Worm (Caenorhabditis elegans) whole organism, mixed stage, embryonic: Measurements from ENCODE around the gene T18D3.9.

Source experiments
- M03D4.4 ChIP-seq: sonication (generic microtip); optimal IDR thresholded peaks from 2 replicates; lab custom pipeline; 2017; ENCODE audit warnings: mild to moderate bottlenecking, missing genetic modification characterization, missing compliant biosample characterization
- bed-3 ChIP-seq: fragments of 200-800 bp; sonication (Bioruptor generic); optimal IDR thresholded peaks from 3 replicates; lab custom pipeline; 2018; ENCODE audit warnings: mild to moderate bottlenecking, missing genetic modification characterization, moderate library complexity, missing compliant biosample characterization
- blmp-1 ChIP-seq: fragments of 150-350 bp; optimal IDR thresholded peaks from 2 replicates; lab custom pipeline; 2014; ENCODE audit warnings: missing biosample characterization, missing genetic modification characterization
- ceh-39 ChIP-seq: fragments of 150-350 bp; optimal IDR thresholded peaks from 2 replicates; lab custom pipeline; 2014; ENCODE audit warnings: missing biosample characterization, missing genetic modification characterization
- ceh-43 ChIP-seq: fragments of 200-800 bp; sonication (Bioruptor generic); optimal IDR thresholded peaks from 2 replicates; lab custom pipeline; 2018; ENCODE audit warnings: mild to moderate bottlenecking, missing genetic modification characterization, moderate library complexity, missing compliant biosample characterization
- ceh-83 ChIP-seq: fragments of 200-800 bp; sonication (Bioruptor generic); optimal IDR thresholded peaks from 2 replicates; lab custom pipeline; 2018; ENCODE audit warnings: mild to moderate bottlenecking, missing genetic modification characterization, missing compliant biosample characterization
- ces-1 ChIP-seq: fragments of 150-350 bp; optimal IDR thresholded peaks from 2 replicates; lab custom pipeline; 2014; ENCODE audit warnings: missing biosample characterization, missing genetic modification reagents, missing genetic modification characterization
- cnd-1 ChIP-seq: fragments of 200-800 bp; sonication (Bioruptor generic); optimal IDR thresholded peaks from 2 replicates; lab custom pipeline; 2018; ENCODE audit warnings: mild to moderate bottlenecking, missing genetic modification characterization, missing compliant biosample characterization
- drap-1 ChIP-seq: fragments of 200-800 bp; sonication (Bioruptor generic); optimal IDR thresholded peaks from 3 replicates; lab custom pipeline; 2018; ENCODE audit warnings: mild to moderate bottlenecking, missing genetic modification characterization, missing compliant biosample characterization
- elt-1 ChIP-seq: sonication (generic microtip); optimal IDR thresholded peaks from 2 replicates; lab custom pipeline; 2017; ENCODE audit warnings: missing genetic modification characterization, mild to moderate bottlenecking, missing compliant biosample characterization, antibody characterized with exemption, moderate library complexity, borderline replicate concordance; ENCODE audit not compliant: insufficient read depth
- elt-3 ChIP-seq: fragments of 150-350 bp; optimal IDR thresholded peaks from 2 replicates; lab custom pipeline; 2014; ENCODE audit warnings: missing biosample characterization, missing genetic modification characterization
- flh-1 ChIP-seq: fragments of 200-800 bp; sonication (Bioruptor generic); optimal IDR thresholded peaks from 2 replicates; lab custom pipeline; 2018; ENCODE audit warnings: mild to moderate bottlenecking, missing genetic modification characterization, moderate library complexity, missing compliant biosample characterization
- ham-2 ChIP-seq: fragments of 200-800 bp; sonication (Bioruptor generic); optimal IDR thresholded peaks from 2 replicates; lab custom pipeline; 2018; ENCODE audit warnings: mild to moderate bottlenecking, missing genetic modification characterization, missing compliant biosample characterization
- hlh-1 ChIP-seq: fragments of 150-350 bp; optimal IDR thresholded peaks from 2 replicates; lab custom pipeline; 2014; ENCODE audit warnings: missing biosample characterization, missing genetic modification reagents, missing genetic modification characterization
- lin-13 ChIP-seq: fragments of 150-350 bp; optimal IDR thresholded peaks from 2 replicates; lab custom pipeline; 2014; ENCODE audit warnings: missing biosample characterization, missing genetic modification characterization
- lin-32 ChIP-seq: fragments of 200-800 bp; sonication (Bioruptor generic); optimal IDR thresholded peaks from 2 replicates; lab custom pipeline; 2018; ENCODE audit warnings: mild to moderate bottlenecking, missing genetic modification characterization, missing compliant biosample characterization
- lsy-2 ChIP-seq: fragments of 150-350 bp; optimal IDR thresholded peaks from 2 replicates; lab custom pipeline; 2014; ENCODE audit warnings: missing biosample characterization, missing genetic modification characterization
- mab-5 ChIP-seq: fragments of 150-350 bp; optimal IDR thresholded peaks from 2 replicates; lab custom pipeline; 2014; ENCODE audit warnings: missing biosample characterization, missing genetic modification characterization
- mep-1 ChIP-seq: fragments of 150-350 bp; optimal IDR thresholded peaks from 2 replicates; lab custom pipeline; 2017; ENCODE audit warnings: missing biosample characterization, missing genetic modification reagents, missing genetic modification characterization, inconsistent platforms
- mls-2 ChIP-seq: sonication (generic microtip); optimal IDR thresholded peaks from 2 replicates; lab custom pipeline; 2016; ENCODE audit warnings: mild to moderate bottlenecking, missing genetic modification characterization, moderate library complexity, missing compliant biosample characterization
- nhr-12 ChIP-seq: fragments of 150-350 bp; optimal IDR thresholded peaks from 2 replicates; lab custom pipeline; 2014; ENCODE audit warnings: missing biosample characterization, missing genetic modification characterization
- nhr-2 ChIP-seq: fragments of 150-350 bp; optimal IDR thresholded peaks from 2 replicates; lab custom pipeline; 2014; ENCODE audit warnings: missing biosample characterization, missing genetic modification characterization
- nhr-237 ChIP-seq: fragments of 150-350 bp; optimal IDR thresholded peaks from 2 replicates; lab custom pipeline; 2014; ENCODE audit warnings: missing biosample characterization, missing genetic modification characterization
- nhr-28 ChIP-seq: fragments of 150-350 bp; optimal IDR thresholded peaks from 2 replicates; lab custom pipeline; 2014; ENCODE audit warnings: missing biosample characterization, missing genetic modification characterization
- nhr-76 ChIP-seq: sonication (generic microtip); optimal IDR thresholded peaks from 2 replicates; lab custom pipeline; 2017; ENCODE audit warnings: missing biosample characterization, missing genetic modification characterization
- pha-4 ChIP-seq: fragments of 150-350 bp; optimal IDR thresholded peaks from 2 replicates; lab custom pipeline; 2018; ENCODE audit warnings: missing biosample characterization, missing genetic modification reagents, missing genetic modification characterization
- sem-2 ChIP-seq: fragments of 200-800 bp; sonication (Bioruptor generic); optimal IDR thresholded peaks from 2 replicates; lab custom pipeline; 2018; ENCODE audit warnings: mild to moderate bottlenecking, missing genetic modification characterization, missing compliant biosample characterization
- snpc-4 ChIP-seq: fragments of 150-350 bp; optimal IDR thresholded peaks from 2 replicates; lab custom pipeline; 2014; ENCODE audit warnings: missing biosample characterization, missing genetic modification characterization
- sptf-1 ChIP-seq: sonication (generic microtip); optimal IDR thresholded peaks from 2 replicates; lab custom pipeline; 2017; ENCODE audit warnings: mild to moderate bottlenecking, missing genetic modification characterization, moderate library complexity, missing compliant biosample characterization
- tbx-8 ChIP-seq: fragments of 200-800 bp; sonication (Bioruptor generic); optimal IDR thresholded peaks from 2 replicates; lab custom pipeline; 2018; ENCODE audit warnings: mild to moderate bottlenecking, missing genetic modification characterization, moderate library complexity, missing compliant biosample characterization
- unc-120 ChIP-seq: sonication (generic microtip); optimal IDR thresholded peaks from 2 replicates; lab custom pipeline; 2017; ENCODE audit warnings: missing genetic modification characterization, missing compliant biosample characterization; ENCODE audit not compliant: poor library complexity, severe bottlenecking
- unc-39 ChIP-seq: fragments of 150-350 bp; optimal IDR thresholded peaks from 2 replicates; lab custom pipeline; 2014; ENCODE audit warnings: missing biosample characterization, missing genetic modification characterization
- unc-62 ChIP-seq: fragments of 150-350 bp; optimal IDR thresholded peaks from 2 replicates; lab custom pipeline; 2014; ENCODE audit warnings: missing biosample characterization, missing genetic modification reagents, missing genetic modification characterization
- zip-8 ChIP-seq: fragments of 150-350 bp; optimal IDR thresholded peaks from 2 replicates; lab custom pipeline; 2014; ENCODE audit warnings: missing biosample characterization, missing genetic modification characterization
- ztf-11 ChIP-seq: fragments of 150-350 bp; optimal IDR thresholded peaks from 2 replicates; lab custom pipeline; 2014; ENCODE audit warnings: missing biosample characterization, missing genetic modification characterization

Gene T18D3.9

ce11 chrX:12484749-12485148 is 30.5 kb upstream of the T18D3.9 start, which contains the start of gene tbc-13:
Gene tbc-13, plus strand, starts transcription at chrX:12485049.
- TF ChIP-seq lsy-2 (tag; lab: Kevin White, UChicago) (no peak), ztf-11 (tag; lab: Kevin White, UChicago) (no peak), nhr-2 (tag; lab: Kevin White, UChicago) (no peak), hlh-1 (tag; lab: Kevin White, UChicago) (no peak), sptf-1 (no peak), lin-32 (GFP tag; lab: Kevin White, UChicago) (no peak), unc-120 (tag; lab: Kevin White, UChicago) (no peak), ces-1 (GFP tag; lab: Kevin White, UChicago) (no peak), ceh-83 (GFP tag; lab: Kevin White, UChicago) (no peak), lin-13 (tag; lab: Kevin White, UChicago) (no peak), flh-1 (GFP tag; lab: Kevin White, UChicago) (no peak), unc-62 (GFP tag; lab: Kevin White, UChicago) (no peak), unc-39 (tag; lab: Kevin White, UChicago) (no peak), mls-2 (no peak)

ce11 chrX:12484078-12484477 is 29.8 kb upstream of the T18D3.9 start:
- TF ChIP-seq zip-8 (tag; lab: Kevin White, UChicago) (no peak), mab-5 (tag; lab: Kevin White, UChicago) (no peak), nhr-237 (tag; lab: Kevin White, UChicago) (no peak), lin-32 (GFP tag; lab: Kevin White, UChicago) (no peak)

- peak; percentile 40 for TF ChIP-seq ces-1 (GFP tag; lab: Kevin White, UChicago)
- TF ChIP-seq drap-1: peak; percentile 72
- TF ChIP-seq nhr-237 (tag; lab: Kevin White, UChicago): peak; percentile 53
- peak; percentile 60 for TF ChIP-seq pha-4 (tag; lab: Kevin White, UChicago)
- peak; percentile 71 for TF ChIP-seq unc-120 (tag; lab: Kevin White, UChicago)
- peak; percentile 38 for TF ChIP-seq flh-1 (GFP tag; lab: Kevin White, UChicago)
- no peak for TF ChIP-seq nhr-28
- TF ChIP-seq lin-13 (tag; lab: Kevin White, UChicago): peak; percentile 64
- no peak for TF ChIP-seq blmp-1 (tag; lab: Kevin White, UChicago)
- peak; percentile 49 for TF ChIP-seq lin-32 (GFP tag; lab: Kevin White, UChicago)
- TF ChIP-seq bed-3 (GFP tag; lab: Kevin White, UChicago): no peak
- TF ChIP-seq elt-1 (tag; lab: Kevin White, UChicago): no peak
- no peak for TF ChIP-seq sem-2
- peak; percentile 19 for TF ChIP-seq unc-62 (GFP tag; lab: Kevin White, UChicago)
- no peak for TF ChIP-seq ceh-83 (GFP tag; lab: Kevin White, UChicago)
- peak; percentile 47 for TF ChIP-seq mep-1 (tag; lab: Kevin White, UChicago)
- no peak for TF ChIP-seq snpc-4
- TF ChIP-seq elt-3 (tag; lab: Kevin White, UChicago): no peak
- TF ChIP-seq nhr-2 (tag; lab: Kevin White, UChicago): peak; percentile 46
- TF ChIP-seq mls-2: peak; percentile 81
- TF ChIP-seq ceh-43 (GFP tag; lab: Kevin White, UChicago): peak; percentile 3
- no peak for TF ChIP-seq nhr-12
- peak; percentile 68 for TF ChIP-seq cnd-1 (tag; lab: Kevin White, UChicago)
- no peak for TF ChIP-seq ceh-39
- TF ChIP-seq zip-8 (tag; lab: Kevin White, UChicago): no peak
- peak; percentile 71 for TF ChIP-seq M03D4.4
- peak; percentile 25 for TF ChIP-seq ham-2 (GFP tag; lab: Kevin White, UChicago)
- peak; percentile 78 for TF ChIP-seq sptf-1
- no peak for TF ChIP-seq mab-5 (tag; lab: Kevin White, UChicago)
- peak; percentile 46 for TF ChIP-seq lsy-2 (tag; lab: Kevin White, UChicago)
- TF ChIP-seq ztf-11 (tag; lab: Kevin White, UChicago): peak; percentile 6
- no peak for TF ChIP-seq tbx-8 (GFP tag; lab: Kevin White, UChicago)
- no peak for TF ChIP-seq hlh-1 (tag; lab: Kevin White, UChicago)
- TF ChIP-seq nhr-76: no peak
Observed at ce11 chrX:12480447-12480998, 26.3 kb upstream of the T18D3.9 start, which contains the start of gene atf-6. Gene atf-6, plus strand, starts transcription at chrX:12480948.
